Worm (Caenorhabditis elegans) whole organism, L1 larva: ENCODE data around the gene Y94H6A.12.

Experiments
- C04F5.9 ChIP-seq: sonication (generic microtip); optimal IDR thresholded peaks from 2 replicates; lab custom pipeline; 2016; ENCODE audit warnings: missing genetic modification characterization, missing compliant biosample characterization
- C16A3.4 ChIP-seq: fragments of 150-350 bp; optimal IDR thresholded peaks from 2 replicates; lab custom pipeline; 2014; ENCODE audit warnings: missing biosample characterization, missing genetic modification characterization
- alr-1 ChIP-seq: fragments of 200-800 bp; sonication (Bioruptor generic); optimal IDR thresholded peaks from 2 replicates; lab custom pipeline; 2018; ENCODE audit warnings: borderline replicate concordance, mild to moderate bottlenecking, missing genetic modification characterization, missing compliant biosample characterization
- dpl-1 ChIP-seq, 3 experiments: fragments of 150-350 bp in 2 of 3; sonication (generic microtip) in 1 of 3; optimal IDR thresholded peaks; 2 replicates each; lab custom pipeline; 2014 to 2017; ENCODE audit warnings: missing biosample characterization in 3 of 3, missing genetic modification characterization in 3 of 3, missing genetic modification reagents in 3 of 3
- efl-1 ChIP-seq, 4 experiments: fragments of 150-350 bp; optimal IDR thresholded peaks in 3 of 4; peaks in 1 of 4; 1 replicate in 1 of 4; 2 replicates in 3 of 4; lab custom pipeline; 2014; ENCODE audit warnings: missing biosample characterization in 2 of 4, missing genetic modification characterization in 2 of 4, missing genetic modification reagents in 2 of 4
- efl-3 ChIP-seq: fragments of 200-800 bp; sonication (Bioruptor generic); optimal IDR thresholded peaks from 2 replicates; lab custom pipeline; 2018; ENCODE audit warnings: mild to moderate bottlenecking, missing genetic modification characterization, missing compliant biosample characterization
- elt-2 ChIP-seq: sonication (generic microtip); optimal IDR thresholded peaks from 2 replicates; lab custom pipeline; 2016; ENCODE audit warnings: missing genetic modification characterization, mild to moderate bottlenecking, inconsistent platforms, missing compliant biosample characterization, missing genetic modification reagents
- elt-3 ChIP-seq, 6 experiments: fragments of 150-350 bp in 1 of 6; sonication (generic microtip); optimal IDR thresholded peaks; 2 replicates each; lab custom pipeline; 2017 to 2018; ENCODE audit warnings: missing biosample characterization in 6 of 6, missing genetic modification characterization in 6 of 6, inconsistent platforms in 1 of 6
- fkh-10 ChIP-seq: sonication (generic microtip); optimal IDR thresholded peaks from 2 replicates; lab custom pipeline; 2017; ENCODE audit warnings: missing biosample characterization, missing genetic modification reagents, missing genetic modification characterization
- fkh-4 ChIP-seq: sonication (generic microtip); optimal IDR thresholded peaks from 2 replicates; lab custom pipeline; 2016; ENCODE audit warnings: missing compliant biosample characterization, missing genetic modification characterization, borderline replicate concordance
- fkh-8 ChIP-seq: sonication (generic microtip); optimal IDR thresholded peaks from 2 replicates; lab custom pipeline; 2016; ENCODE audit warnings: mild to moderate bottlenecking, missing genetic modification characterization, missing compliant biosample characterization
- hpl-2 ChIP-seq: fragments of 150-350 bp; optimal IDR thresholded peaks from 2 replicates; lab custom pipeline; 2014; ENCODE audit warnings: missing biosample characterization, missing genetic modification reagents, missing genetic modification characterization
- irx-1 ChIP-seq: sonication (generic microtip); optimal IDR thresholded peaks from 2 replicates; lab custom pipeline; 2016; ENCODE audit warnings: missing genetic modification characterization, missing compliant biosample characterization
- jun-1 ChIP-seq: fragments of 150-350 bp; optimal IDR thresholded peaks from 2 replicates; lab custom pipeline; 2014; ENCODE audit warnings: missing biosample characterization, missing genetic modification reagents, missing genetic modification characterization
- lin-13 ChIP-seq: fragments of 150-350 bp; optimal IDR thresholded peaks from 2 replicates; lab custom pipeline; 2014; ENCODE audit warnings: missing biosample characterization, missing genetic modification reagents, missing genetic modification characterization
- lin-14 ChIP-seq: fragments of 200-800 bp; sonication (Bioruptor generic); optimal IDR thresholded peaks from 2 replicates; lab custom pipeline; 2018; ENCODE audit warnings: mild to moderate bottlenecking, missing genetic modification characterization, moderate library complexity, missing compliant biosample characterization
- lin-35 ChIP-seq, 2 experiments: fragments of 150-350 bp; optimal IDR thresholded peaks; 2 replicates each; lab custom pipeline; 2014; ENCODE audit warnings: missing biosample characterization in 2 of 2, missing genetic modification characterization in 2 of 2, missing genetic modification reagents in 2 of 2
- lin-39 ChIP-seq: fragments of 150-350 bp; optimal IDR thresholded peaks from 2 replicates; lab custom pipeline; 2014; ENCODE audit warnings: missing biosample characterization, missing genetic modification reagents, missing genetic modification characterization
- lir-3 ChIP-seq: sonication (generic microtip); optimal IDR thresholded peaks from 2 replicates; lab custom pipeline; 2016; ENCODE audit warnings: mild to moderate bottlenecking, missing genetic modification characterization, moderate library complexity, missing compliant biosample characterization; ENCODE audit not compliant: poor library complexity
- lsy-2 ChIP-seq, 2 experiments: fragments of 150-350 bp; optimal IDR thresholded peaks; 2 replicates each; lab custom pipeline; 2014; ENCODE audit warnings: missing biosample characterization in 2 of 2, missing genetic modification characterization in 2 of 2
- mep-1 ChIP-seq: fragments of 150-350 bp; optimal IDR thresholded peaks from 2 replicates; lab custom pipeline; 2014; ENCODE audit warnings: missing biosample characterization, missing genetic modification characterization
- nhr-11 ChIP-seq: fragments of 150-350 bp; optimal IDR thresholded peaks from 2 replicates; lab custom pipeline; 2014; ENCODE audit warnings: missing biosample characterization, missing genetic modification characterization
- nhr-28 ChIP-seq: fragments of 150-350 bp; optimal IDR thresholded peaks from 2 replicates; lab custom pipeline; 2014; ENCODE audit warnings: missing biosample characterization, missing genetic modification characterization
- nhr-47 ChIP-seq: sonication (generic microtip); optimal IDR thresholded peaks from 2 replicates; lab custom pipeline; 2016; ENCODE audit warnings: mild to moderate bottlenecking, missing genetic modification characterization, moderate library complexity, missing compliant biosample characterization
- nhr-71 ChIP-seq: sonication (generic microtip); optimal IDR thresholded peaks from 2 replicates; lab custom pipeline; 2016; ENCODE audit warnings: mild to moderate bottlenecking, missing genetic modification characterization, moderate library complexity, missing compliant biosample characterization
- nhr-84 ChIP-seq: sonication (generic microtip); optimal IDR thresholded peaks from 2 replicates; lab custom pipeline; 2017; ENCODE audit warnings: missing biosample characterization, missing genetic modification characterization
- nhr-90 ChIP-seq: sonication (generic microtip); optimal IDR thresholded peaks from 2 replicates; lab custom pipeline; 2016; ENCODE audit warnings: mild to moderate bottlenecking, missing genetic modification characterization, missing compliant biosample characterization; ENCODE audit not compliant: poor library complexity
- pag-3 ChIP-seq: sonication (generic microtip); optimal IDR thresholded peaks from 2 replicates; lab custom pipeline; 2017; ENCODE audit warnings: missing genetic modification characterization, mild to moderate bottlenecking, missing compliant biosample characterization, antibody characterized with exemption, borderline replicate concordance; ENCODE audit not compliant: insufficient read depth
- rnt-1 ChIP-seq: sonication (generic microtip); optimal IDR thresholded peaks from 2 replicates; lab custom pipeline; 2016; ENCODE audit warnings: mild to moderate bottlenecking, missing genetic modification characterization, moderate library complexity, missing compliant biosample characterization
- sox-4 ChIP-seq: sonication (generic microtip); optimal IDR thresholded peaks from 2 replicates; lab custom pipeline; 2016; ENCODE audit warnings: missing genetic modification characterization, missing compliant biosample characterization
- sup-37 ChIP-seq: fragments of 200-800 bp; sonication (Bioruptor generic); optimal IDR thresholded peaks from 2 replicates; lab custom pipeline; 2018; ENCODE audit warnings: mild to moderate bottlenecking, missing genetic modification characterization, missing compliant biosample characterization
- swsn-7 ChIP-seq: sonication (generic microtip); optimal IDR thresholded peaks from 2 replicates; lab custom pipeline; 2016; ENCODE audit warnings: missing genetic modification characterization, missing compliant biosample characterization
- tbx-2 ChIP-seq: sonication (generic microtip); optimal IDR thresholded peaks from 2 replicates; lab custom pipeline; 2016; ENCODE audit warnings: missing genetic modification characterization, missing compliant biosample characterization
- tlp-1 ChIP-seq: fragments of 150-350 bp; optimal IDR thresholded peaks from 2 replicates; lab custom pipeline; 2014; ENCODE audit warnings: missing biosample characterization, missing genetic modification characterization
- unc-130 ChIP-seq: fragments of 150-350 bp; optimal IDR thresholded peaks from 2 replicates; lab custom pipeline; 2017; ENCODE audit warnings: missing biosample characterization, missing genetic modification characterization, inconsistent platforms
- unc-86 ChIP-seq: sonication (generic microtip); optimal IDR thresholded peaks from 2 replicates; lab custom pipeline; 2016; ENCODE audit warnings: missing genetic modification characterization, missing compliant biosample characterization
- unc-98 ChIP-seq: fragments of 200-800 bp; sonication (Bioruptor generic); IDR thresholded peaks from 2 replicates; pipeline ENCODE4 v1.3.6; 2022; ENCODE audit warnings: missing genetic modification characterization, missing compliant biosample characterization
- xbp-1 ChIP-seq: sonication (generic microtip); optimal IDR thresholded peaks from 2 replicates; lab custom pipeline; 2016; ENCODE audit warnings: missing genetic modification characterization, missing compliant biosample characterization
- zip-4 ChIP-seq: fragments of 200-800 bp; sonication (Bioruptor generic); optimal IDR thresholded peaks from 2 replicates; lab custom pipeline; 2018; ENCODE audit warnings: mild to moderate bottlenecking, missing genetic modification characterization, moderate library complexity, missing compliant biosample characterization

Gene Y94H6A.12

ce11 chrIV:2759163-2759562 lies 46.3 kb upstream of the Y94H6A.12 start, which contains the start of gene Y54G2A.38:
Y54G2A.38 (plus strand) TSS chrIV:2759463.
- TF ChIP-seq fkh-4 (tag; lab: Kevin White, UChicago) (no peak), irx-1 (tag; lab: Kevin White, UChicago) (no peak), lin-39 (tag; lab: Kevin White, UChicago) (no peak), elt-2 (no peak), lsy-2 (tag; optimal IDR thresholded peaks at IDR 0.05; lab: Kevin White, UChicago) (no peak), nhr-28 (tag; lab: Kevin White, UChicago) (no peak), nhr-11 (tag; lab: Kevin White, UChicago) (no peak)

ce11 chrIV:2758079-2758478 lies 45.2 kb upstream of the Y94H6A.12 start:
- TF ChIP-seq lin-14 (no peak), alr-1 (tag; lab: Kevin White, UChicago) (no peak), fkh-4 (tag; lab: Kevin White, UChicago) (no peak), nhr-47 (tag; lab: Kevin White, UChicago) (no peak), nhr-84 (no peak), efl-3 (GFP tag; lab: Kevin White, UChicago) (no peak), C16A3.4 (tag; lab: Kevin White, UChicago) (no peak), tbx-2 (no peak), unc-86 (no peak), fkh-10 (GFP tag; lab: Kevin White, UChicago) (no peak), lir-3 (no peak), mep-1 (tag; lab: Kevin White, UChicago) (no peak), rnt-1 (tag; lab: Kevin White, UChicago) (no peak), sox-4 (no peak), xbp-1 (tag; lab: Kevin White, UChicago) (no peak), zip-4 (GFP tag; lab: Kevin White, UChicago) (no peak), lin-35 (GFP tag; optimal IDR thresholded peaks at IDR 0.05; lab: Kevin White, UChicago) (no peak)

- TF ChIP-seq efl-1 (optimal IDR thresholded peaks at IDR 0.05; lab: Kevin White, UChicago) (no peak), efl-1 (GFP tag; optimal IDR thresholded peaks at IDR 0.05 in 1 of 2; lab: Kevin White, UChicago) (peak in 1 of 2 experiments; percentile 91), C04F5.9 (tag; lab: Kevin White, UChicago) (no peak)
- TF ChIP-seq, all 84 proteins: peak for 1
Measured at ce11 chrIV:2753541-2753940, 40.7 kb upstream of the Y94H6A.12 start.

ce11 chrIV:2751568-2751967 lies 38.7 kb upstream of the Y94H6A.12 start, which contains the start of gene Y54G2A.41:
Y54G2A.41 (plus strand) TSS chrIV:2751868.
- TF ChIP-seq dpl-1 (GFP tag; optimal IDR thresholded peaks at IDR 0.05; lab: Kevin White, UChicago) (no peak), pag-3 (tag; lab: Kevin White, UChicago) (no peak), efl-1 (optimal IDR thresholded peaks at IDR 0.05; lab: Kevin White, UChicago) (no peak), efl-1 (GFP tag; optimal IDR thresholded peaks at IDR 0.05 in 1 of 2; lab: Kevin White, UChicago) (peak in 1 of 2 experiments; percentile 78)

- TF ChIP-seq swsn-7 (tag; lab: Kevin White, UChicago) (no peak), lin-13 (GFP tag; lab: Kevin White, UChicago) (no peak), lir-3 (no peak), unc-98 (no peak), fkh-8 (peak; percentile 50), sup-37 (GFP tag; lab: Kevin White, UChicago) (no peak), nhr-71 (peak; percentile 21), hpl-2 (GFP tag; lab: Kevin White, UChicago) (no peak), jun-1 (tag; lab: Kevin White, UChicago) (no peak), efl-3 (GFP tag; lab: Kevin White, UChicago) (no peak), fkh-4 (tag; lab: Kevin White, UChicago) (no peak), lsy-2 (tag; optimal IDR thresholded peaks at IDR 0.05; lab: Kevin White, UChicago) (no peak), tlp-1 (no peak), nhr-90 (tag; lab: Kevin White, UChicago) (no peak), unc-130 (no peak), elt-3 (tag; optimal IDR thresholded peaks at IDR 0.05; lab: Kevin White, UChicago) (no peak)
Measured at ce11 chrIV:2750607-2751006, 37.8 kb upstream of the Y94H6A.12 start.
